Fruit fly (Drosophila melanogaster): ENCODE measurements around the gene Femcoat.

DNA sequence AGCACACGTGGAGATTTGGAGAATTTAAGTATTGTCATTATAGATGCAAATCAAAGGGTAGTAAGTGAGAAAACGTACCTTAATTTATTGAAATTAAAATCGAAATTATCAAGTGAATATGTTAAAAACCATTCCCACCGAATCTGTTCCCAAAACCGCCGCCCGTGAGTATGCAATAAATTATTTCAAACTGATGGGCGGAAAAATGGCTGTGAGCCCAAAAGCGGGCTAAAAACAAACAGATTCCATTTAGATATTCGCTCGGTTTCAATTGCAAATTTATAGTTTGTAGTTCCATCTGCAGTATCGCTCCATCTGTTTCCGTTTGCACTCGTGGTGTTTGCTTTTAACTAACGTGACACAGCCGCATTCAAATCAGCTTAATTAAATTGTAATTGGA lies 28.3 kb downstream of the Femcoat start:
- no peak for TF ChIP-seq psq (optimal IDR thresholded peaks at IDR 0.05)
- TF ChIP-seq h (optimal IDR thresholded peaks at IDR 0.05): no peak
